Worm (Caenorhabditis elegans): Measurements from ENCODE around the gene oef-1.
A peak's percentile ranks its signal among the peaks of the same experiment; 100 is the strongest.

Gene oef-1

DNA sequence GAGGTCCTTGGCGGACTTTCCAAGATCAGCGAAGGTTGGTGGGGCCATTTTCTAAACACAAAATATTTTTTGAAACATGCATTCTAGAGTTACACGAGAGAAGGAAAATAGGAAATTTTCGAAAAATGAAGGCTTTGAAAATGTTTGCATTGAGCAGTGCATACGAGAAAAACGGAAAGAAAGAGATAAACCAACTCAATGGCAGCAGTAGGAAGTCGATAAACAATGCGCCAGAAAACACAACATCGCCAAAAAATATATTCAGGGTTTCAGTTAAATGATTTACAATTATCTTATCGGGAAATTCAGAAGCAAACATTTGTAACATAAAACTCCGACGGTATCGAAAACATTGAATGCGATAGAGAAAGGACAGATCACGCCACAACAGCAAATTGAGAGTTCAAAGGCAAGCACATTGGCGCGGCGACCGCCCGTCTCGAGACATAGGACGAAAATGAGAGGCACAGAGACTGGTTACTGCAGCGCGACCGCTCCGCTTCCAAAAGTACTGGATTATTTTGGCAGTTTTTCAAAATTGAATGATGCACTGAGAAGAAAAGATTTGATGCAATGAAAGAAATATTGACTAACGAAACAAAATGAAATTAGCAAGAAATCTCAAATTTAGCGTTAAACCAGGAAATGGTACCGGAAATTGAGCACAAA lies 40.2 kb upstream of the oef-1 start, which contains the start of the genes vdac-1 and R05G6.5:
vdac-1 (minus strand) TSS at position 51 of the 669 bp plus-strand sequence.
R05G6.5 (plus strand) TSS at position 527 of the 669 bp plus-strand sequence.
- peak; percentile 22 for TF ChIP-seq snpc-4 (GFP tag; optimal IDR thresholded peaks at IDR 0.05)
- TF ChIP-seq snpc-4 (tag; optimal IDR thresholded peaks at IDR 0.05): peak; percentile 17 to 58 (median 24)
- TF ChIP-seq K12H6.12 (tag; optimal IDR thresholded peaks at IDR 0.05): peak; percentile 51
- peak; percentile 44; the same call in 1 of the 2 replicates for TF ChIP-seq nfyb-1 (GFP tag; IDR thresholded peaks at IDR 0.05)
- TF ChIP-seq madf-6 (GFP tag; IDR thresholded peaks at IDR 0.05): peak; percentile 45; the same call in 1 of the 2 replicates
- TF ChIP-seq atf-7 (tag; optimal IDR thresholded peaks at IDR 0.05): peak; percentile 44
- TF ChIP-seq B0336.3 (GFP tag; IDR thresholded peaks at IDR 0.05): peak; percentile 75
- no peak for TF ChIP-seq unc-130 (GFP tag; optimal IDR thresholded peaks at IDR 0.05)
- TF ChIP-seq lin-54 (GFP tag; optimal IDR thresholded peaks at IDR 0.05): peak; percentile 81
- TF ChIP-seq B0035.1 (tag; optimal IDR thresholded peaks at IDR 0.05): no peak
- TF ChIP-seq madf-3 (GFP tag; IDR thresholded peaks at IDR 0.05): peak; percentile 97
- TF ChIP-seq hrde-1 (tag; optimal IDR thresholded peaks at IDR 0.05; ENCODE audit: borderline replicate concordance): no peak
- TF ChIP-seq hsf-1 (GFP tag; IDR thresholded peaks at IDR 0.05): 0 out of 2 replicates have a peak, but pooled peaks have one; percentile 54
- no peak; the same call in 1 of the 2 replicates for TF ChIP-seq Y67H2A.10 (GFP tag; conservative IDR thresholded peaks at IDR 0.05)
- peak; percentile 73 for TF ChIP-seq dox-1 (GFP tag; IDR thresholded peaks at IDR 0.05)
- peak; percentile 25 for TF ChIP-seq F23B12.7 (tag; optimal IDR thresholded peaks at IDR 0.05; ENCODE audit: insufficient read depth)
- 0 out of 2 replicates have a peak, but pooled peaks have one; percentile 55 for TF ChIP-seq pbrm-1 (GFP tag; IDR thresholded peaks at IDR 0.05)
- TF ChIP-seq nhr-80 (tag; optimal IDR thresholded peaks at IDR 0.05): peak; percentile 97
- peak; percentile 67 for TF ChIP-seq attf-3 (GFP tag; conservative IDR thresholded peaks at IDR 0.05)
- peak in 1 of 3 experiments; percentile 73 for TF ChIP-seq lin-35 (GFP tag; optimal IDR thresholded peaks at IDR 0.05)
- TF ChIP-seq somi-1 (GFP tag; optimal IDR thresholded peaks at IDR 0.05): peak; percentile 65
- TF ChIP-seq snpc-3.4 (tag; optimal IDR thresholded peaks at IDR 0.05): no peak
- no peak for TF ChIP-seq hlh-12 (tag; optimal IDR thresholded peaks at IDR 0.05)
- no peak for TF ChIP-seq tbx-9 (tag; optimal IDR thresholded peaks at IDR 0.05; ENCODE audit: borderline replicate concordance)
- no peak for TF ChIP-seq xnd-1 (tag; optimal IDR thresholded peaks at IDR 0.05)
- TF ChIP-seq ztf-26 (tag; optimal IDR thresholded peaks at IDR 0.05): peak; percentile 21
- peak; percentile 35 for TF ChIP-seq F52B5.7 (tag; optimal IDR thresholded peaks at IDR 0.05)
- TF ChIP-seq rcor-1 (GFP tag; IDR thresholded peaks at IDR 0.05): peak; percentile 39; the same call in 1 of the 2 replicates
- TF ChIP-seq nfya-2 (GFP tag; IDR thresholded peaks at IDR 0.05): no peak
- TF ChIP-seq mcd-1 (GFP tag; IDR thresholded peaks at IDR 0.05): peak; percentile 75
- TF ChIP-seq K11D2.4 (GFP tag; IDR thresholded peaks at IDR 0.05): peak; percentile 54; the same call in 1 of the 2 replicates
- peak; percentile 55 for TF ChIP-seq tbp1 (GFP tag; optimal IDR thresholded peaks at IDR 0.05)
- peak; percentile 76 for TF ChIP-seq Y95B8A.8 (GFP tag; IDR thresholded peaks at IDR 0.05)
- peak; percentile 79 for TF ChIP-seq ceh-27 (GFP tag; optimal IDR thresholded peaks at IDR 0.05)
- TF ChIP-seq Y53F4B.3 (GFP tag; IDR thresholded peaks at IDR 0.05): no peak
- TF ChIP-seq athp-1 (tag; optimal IDR thresholded peaks at IDR 0.05): peak; percentile 38
- TF ChIP-seq egl-18 (GFP tag; IDR thresholded peaks at IDR 0.05): no peak
- 0 out of 2 replicates have a peak, but pooled peaks have one; percentile 40 for TF ChIP-seq ceh-100 (GFP tag; IDR thresholded peaks at IDR 0.05)
- TF ChIP-seq attf-5 (GFP tag; optimal IDR thresholded peaks at IDR 0.05): peak; percentile 80
- peak; percentile 48 for TF ChIP-seq ets-4 (GFP tag; optimal IDR thresholded peaks at IDR 0.05)
- TF ChIP-seq madf-10 (tag; optimal IDR thresholded peaks at IDR 0.05): peak; percentile 45
- TF ChIP-seq ekl-4 (GFP tag; IDR thresholded peaks at IDR 0.05): peak; percentile 87
- TF ChIP-seq T07F8.4 (tag; optimal IDR thresholded peaks at IDR 0.05): no peak
- peak; percentile 16 for TF ChIP-seq die-1 (tag; optimal IDR thresholded peaks at IDR 0.05)
- TF ChIP-seq repo-1 (tag; optimal IDR thresholded peaks at IDR 0.05): peak; percentile 45
- peak; percentile 42 for TF ChIP-seq chd-7 (tag; optimal IDR thresholded peaks at IDR 0.05)
- peak; percentile 16 for TF ChIP-seq dpl-1 (GFP tag; optimal IDR thresholded peaks at IDR 0.05)

Measured in whole organism, young adult.